Worm (Caenorhabditis elegans): ENCODE results near the gene B0432.7.
"Not testable (repeated sequence)": the region's sequence is repeated elsewhere in the genome, so short reads cannot be mapped to it uniquely, and the experiment has no call there.

Gene B0432.7

DNA sequence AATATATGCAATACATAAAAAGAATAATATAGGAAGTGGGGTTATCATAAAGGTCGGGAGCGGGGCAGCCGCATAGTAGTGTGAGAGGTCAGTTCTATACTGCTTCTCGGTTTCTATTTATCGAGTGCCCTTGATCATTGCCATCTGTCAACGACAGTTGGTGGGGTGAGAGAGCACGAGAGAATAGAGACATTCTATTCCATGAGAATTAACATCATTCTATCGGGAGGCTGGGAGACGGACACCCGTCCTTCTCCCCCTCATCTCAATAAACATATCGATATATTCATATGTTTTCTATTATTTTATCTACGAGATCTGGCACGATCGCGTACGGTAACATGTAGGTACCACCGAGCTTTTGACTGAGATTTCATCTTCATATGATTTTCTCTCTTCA, 38.3 kb upstream of the B0432.7 start, which contains the start of gene mps-2:
TSS of gene mps-2 (minus strand) at position 101 of the 400 bp plus-strand sequence.
- TF ChIP-seq tbx-2, elt-1, elt-3 (tag; optimal IDR thresholded peaks at IDR 0.05): not testable (repeated sequence)

DNA sequence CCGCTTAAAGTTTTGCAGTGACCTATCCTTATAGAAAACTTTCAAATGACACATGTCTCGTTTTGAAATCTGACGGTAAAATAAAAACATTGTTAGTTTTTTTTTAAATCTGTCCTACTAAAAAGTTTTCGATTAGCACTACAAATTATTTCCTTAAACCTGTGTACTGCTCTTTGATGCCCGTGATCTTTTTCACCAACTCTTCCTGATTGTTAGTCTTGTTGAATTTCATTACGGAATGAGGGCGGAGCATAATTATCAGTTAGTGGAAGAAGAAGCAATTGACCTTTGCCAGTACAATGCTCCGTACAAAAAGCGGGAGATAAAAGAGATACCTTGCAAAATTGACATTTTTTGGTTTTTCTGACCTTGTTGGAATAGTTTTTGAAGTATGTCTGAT, 33.4 kb upstream of the B0432.7 start, which contains the start of gene K01A2.4:
TSS of gene K01A2.4 (plus strand) at position 301 of the 400 bp plus-strand sequence.
- no peak for TF ChIP-seq fos-1 (tag; optimal IDR thresholded peaks at IDR 0.05)
- TF ChIP-seq skn-1 (tag; optimal IDR thresholded peaks at IDR 0.05) = no peak
- TF ChIP-seq unc-62 (GFP tag; optimal IDR thresholded peaks at IDR 0.05) = no peak
- no peak for TF ChIP-seq lsy-12 (tag; optimal IDR thresholded peaks at IDR 0.05)
- TF ChIP-seq fkh-2 (tag; optimal IDR thresholded peaks at IDR 0.05) = no peak
- no peak for TF ChIP-seq nhr-28 (tag; optimal IDR thresholded peaks at IDR 0.05)
- no peak for TF ChIP-seq fkh-10 (GFP tag; optimal IDR thresholded peaks at IDR 0.05)
- TF ChIP-seq hmg-11 (tag; optimal IDR thresholded peaks at IDR 0.05) = no peak
- TF ChIP-seq nhr-76 (tag; optimal IDR thresholded peaks at IDR 0.05) = no peak
- no peak for TF ChIP-seq pha-4 (tag; optimal IDR thresholded peaks at IDR 0.05)
- no peak for TF ChIP-seq nhr-237 (tag; optimal IDR thresholded peaks at IDR 0.05)
- TF ChIP-seq elt-3 (tag; optimal IDR thresholded peaks at IDR 0.05) = no peak
- no peak for TF ChIP-seq zag-1 (tag; optimal IDR thresholded peaks at IDR 0.05)
- TF ChIP-seq ceh-16 (tag; optimal IDR thresholded peaks at IDR 0.05) = no peak
- no peak for TF ChIP-seq nhr-43 (tag; optimal IDR thresholded peaks at IDR 0.05; ENCODE audit: poor library complexity, severe bottlenecking)
- TF ChIP-seq lin-15B (tag; optimal IDR thresholded peaks at IDR 0.05) = no peak

DNA sequence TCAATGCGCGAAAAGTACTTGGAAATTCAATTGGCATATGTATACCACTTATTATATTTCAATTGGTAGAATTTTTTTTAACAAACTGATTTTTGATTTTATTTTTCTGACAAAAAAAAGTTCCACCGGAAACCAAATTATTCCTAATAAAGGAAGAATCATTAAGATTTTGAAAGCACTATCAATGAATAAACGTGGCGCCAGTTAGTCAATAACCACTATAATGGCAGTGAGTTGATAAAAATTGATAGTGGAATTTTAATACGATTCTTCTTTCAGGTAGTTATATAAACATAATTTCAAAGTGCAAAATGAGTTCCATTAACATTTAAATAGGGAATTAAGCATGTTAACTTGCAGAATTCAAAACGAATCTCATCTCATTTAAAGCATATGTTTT, 31.9 kb upstream of the B0432.7 start, which contains the start of gene col-69:
TSS of gene col-69 (minus strand) at position 101 of the 400 bp plus-strand sequence.
- TF ChIP-seq snpc-4 (tag; optimal IDR thresholded peaks at IDR 0.05) = no peak
- TF ChIP-seq elt-2 (tag; optimal IDR thresholded peaks at IDR 0.05) = peak; percentile 15

- no peak for TF ChIP-seq snpc-4 (tag; optimal IDR thresholded peaks at IDR 0.05)
- TF ChIP-seq nfya-1 (tag; optimal IDR thresholded peaks at IDR 0.05; ENCODE audit: insufficient read depth) = no peak
- no peak for TF ChIP-seq elt-2 (tag; optimal IDR thresholded peaks at IDR 0.05)
- no peak for TF ChIP-seq sea-2 (GFP tag; optimal IDR thresholded peaks at IDR 0.05)
- TF ChIP-seq lin-15B (tag; optimal IDR thresholded peaks at IDR 0.05) = no peak
- no peak for TF ChIP-seq elt-3 (tag; optimal IDR thresholded peaks at IDR 0.05)
- TF ChIP-seq nhr-23 (tag; optimal IDR thresholded peaks at IDR 0.05) = no peak
- no peak for TF ChIP-seq egl-27 (tag; optimal IDR thresholded peaks at IDR 0.05)
- no peak for TF ChIP-seq fos-1 (tag; optimal IDR thresholded peaks at IDR 0.05)
- TF ChIP-seq jun-1 (tag; optimal IDR thresholded peaks at IDR 0.05) = no peak
- TF ChIP-seq unc-39 (tag; optimal IDR thresholded peaks at IDR 0.05) = no peak
- TF ChIP-seq nhr-67 (tag; optimal IDR thresholded peaks at IDR 0.05) = no peak
- no peak for TF ChIP-seq elt-1 (tag; optimal IDR thresholded peaks at IDR 0.05)
Observed at ce11 chrII:303927-304711, 30.3 kb upstream of the B0432.7 start.

DNA sequence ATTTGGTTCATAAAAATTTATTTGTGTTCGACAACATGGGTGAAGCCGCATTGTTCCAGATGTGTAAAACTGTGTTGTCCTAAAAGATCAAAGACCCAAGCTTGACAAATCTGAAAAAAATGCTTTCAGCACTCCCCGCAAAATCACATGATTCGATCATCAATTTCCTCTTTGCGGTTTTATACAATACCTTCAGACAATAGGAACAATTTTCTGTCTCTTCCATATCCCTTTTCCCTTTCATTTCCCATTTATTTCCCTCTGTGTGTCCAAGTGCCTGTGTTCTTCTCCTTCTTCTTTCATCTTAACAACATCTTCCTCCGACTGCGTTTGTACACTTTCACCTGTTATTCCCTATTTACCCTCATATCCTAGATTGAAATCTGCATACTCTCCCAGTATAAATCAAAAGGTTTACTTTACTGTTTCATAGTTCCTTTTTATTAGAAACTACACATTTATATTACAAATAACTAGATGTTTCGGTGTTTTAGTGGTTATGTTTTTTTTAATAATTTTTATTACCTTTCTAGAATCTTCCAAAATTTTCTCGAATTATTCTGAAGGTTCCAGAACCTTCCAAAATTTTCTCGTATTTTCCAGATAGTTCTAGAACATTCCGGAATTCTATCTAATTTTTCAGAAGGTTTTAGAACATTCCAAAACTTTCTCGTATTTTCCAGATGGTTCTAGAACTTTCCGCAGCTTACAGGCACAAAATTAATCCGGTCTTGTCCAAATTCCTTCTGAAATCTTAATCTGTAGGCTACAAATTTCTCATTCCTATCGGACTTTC, 27.4 kb upstream of the B0432.7 start, which contains the start of gene K01A2.5:
TSS of gene K01A2.5 (plus strand) at position 297 of the 796 bp plus-strand sequence.
- TF ChIP-seq lin-15B (tag; optimal IDR thresholded peaks at IDR 0.05) = no peak
- no peak for TF ChIP-seq fos-1 (tag; optimal IDR thresholded peaks at IDR 0.05)
- no peak for TF ChIP-seq mml-1 (tag; optimal IDR thresholded peaks at IDR 0.05)
- peak; percentile 70 for TF ChIP-seq nhr-25 (tag; optimal IDR thresholded peaks at IDR 0.05)
- peak; percentile 86 for TF ChIP-seq nhr-23 (tag; optimal IDR thresholded peaks at IDR 0.05)
